Worm (Caenorhabditis elegans) whole organism, L3 larva: ENCODE results near the gene nhr-120.

Source experiments
- ceh-28 ChIP-seq: fragments of 150-350 bp; optimal IDR thresholded peaks from 2 replicates; lab custom pipeline; 2014; ENCODE audit warnings: missing biosample characterization, missing genetic modification reagents, missing genetic modification characterization
- fos-1 ChIP-seq: fragments of 150-350 bp; optimal IDR thresholded peaks from 2 replicates; lab custom pipeline; 2014; ENCODE audit warnings: missing biosample characterization, missing genetic modification characterization
- nhr-237 ChIP-seq: fragments of 150-350 bp; optimal IDR thresholded peaks from 2 replicates; lab custom pipeline; 2014; ENCODE audit warnings: missing biosample characterization, missing genetic modification characterization

DNA sequence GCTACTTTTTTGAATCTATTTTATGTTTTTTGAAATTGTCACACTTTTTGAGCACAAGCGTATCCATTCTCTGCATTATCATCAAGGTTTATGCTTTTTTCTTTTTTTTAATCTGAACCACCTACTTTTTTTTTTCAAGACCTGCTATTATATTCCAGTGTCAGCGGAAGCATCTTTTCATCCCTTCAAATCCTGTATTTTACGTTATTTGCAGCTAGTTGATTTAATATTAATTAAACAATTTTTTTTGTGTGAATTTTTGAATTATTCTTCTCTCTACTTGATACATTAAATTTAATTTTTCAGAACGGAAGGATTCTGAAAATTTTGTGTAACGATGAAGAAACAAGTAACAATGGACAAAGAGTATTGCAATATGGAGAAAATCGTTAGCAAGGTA lies 30.7 kb downstream of the nhr-120 start, which contains the start of gene C25B8.8:
- no peak for TF ChIP-seq ceh-28
- no peak for TF ChIP-seq fos-1 (tag; lab: Kevin White, UChicago)
- no peak for TF ChIP-seq nhr-237
